Worm (Caenorhabditis elegans): ENCODE data around the gene cex-1.

cex-1 gene

ce11 chrII:5447381-5447780 lies at the start of gene cex-1:
TSS of gene cex-1 (plus strand) at chrII:5447681.
- TF ChIP-seq nhr-12 (tag; optimal IDR thresholded peaks at IDR 0.05) = no peak
- no peak for TF ChIP-seq mls-2 (tag; optimal IDR thresholded peaks at IDR 0.05)
- no peak for TF ChIP-seq snpc-4 (tag; optimal IDR thresholded peaks at IDR 0.05)
- no peak for TF ChIP-seq unc-62 (GFP tag; optimal IDR thresholded peaks at IDR 0.05)
- TF ChIP-seq flh-1 (GFP tag; optimal IDR thresholded peaks at IDR 0.05) = no peak
- TF ChIP-seq elt-1 (tag; optimal IDR thresholded peaks at IDR 0.05; ENCODE audit: borderline replicate concordance, insufficient read depth) = no peak
- TF ChIP-seq drap-1 (GFP tag; optimal IDR thresholded peaks at IDR 0.05) = no peak
- TF ChIP-seq ces-1 (GFP tag; optimal IDR thresholded peaks at IDR 0.05) = no peak
- TF ChIP-seq ztf-11 (tag; optimal IDR thresholded peaks at IDR 0.05) = no peak

DNA sequence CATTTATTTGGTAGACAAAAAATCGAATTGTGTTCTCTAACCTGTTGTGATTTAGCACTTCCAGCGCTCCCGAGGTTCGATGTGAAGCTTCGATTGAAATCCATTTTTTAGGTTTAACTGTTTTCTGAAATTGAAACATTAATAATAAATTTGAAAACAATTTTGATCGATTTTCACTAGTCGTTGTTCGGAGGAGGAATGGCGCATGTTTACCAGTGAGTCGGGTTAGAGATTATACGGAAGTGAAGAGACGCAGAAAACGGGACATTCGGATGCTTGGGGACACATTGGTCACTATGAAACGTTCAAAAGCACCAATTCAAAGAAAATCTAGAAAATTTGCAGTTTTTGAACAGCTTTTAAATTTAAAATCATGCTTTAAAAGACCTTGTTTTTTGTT lies 48.7 kb upstream of the cex-1 start, which contains the start of gene fbxl-3:
TSS of gene fbxl-3 (minus strand) at position 124 of the 400 bp plus-strand sequence.
- TF ChIP-seq nhr-237 (tag; optimal IDR thresholded peaks at IDR 0.05) (no peak), pha-4 (tag; optimal IDR thresholded peaks at IDR 0.05) (peak; percentile 65), ces-1 (GFP tag; optimal IDR thresholded peaks at IDR 0.05) (no peak)

ce11 chrII:5399201-5399600 lies 48.3 kb upstream of the cex-1 start, which contains the start of gene mog-5:
TSS of gene mog-5 (plus strand) at chrII:5399538.
- peak; percentile 40 for TF ChIP-seq drap-1 (GFP tag; optimal IDR thresholded peaks at IDR 0.05)
- no peak for TF ChIP-seq elt-3 (tag; optimal IDR thresholded peaks at IDR 0.05)
- no peak for TF ChIP-seq lin-32 (GFP tag; optimal IDR thresholded peaks at IDR 0.05)
- no peak for TF ChIP-seq ztf-11 (tag; optimal IDR thresholded peaks at IDR 0.05)
- TF ChIP-seq cnd-1 (tag; optimal IDR thresholded peaks at IDR 0.05) = no peak
- no peak for TF ChIP-seq snpc-4 (tag; optimal IDR thresholded peaks at IDR 0.05)
- peak; percentile 8 for TF ChIP-seq nhr-237 (tag; optimal IDR thresholded peaks at IDR 0.05)
- TF ChIP-seq lin-13 (tag; optimal IDR thresholded peaks at IDR 0.05) = no peak
- TF ChIP-seq mls-2 (tag; optimal IDR thresholded peaks at IDR 0.05) = no peak
- TF ChIP-seq pha-4 (tag; optimal IDR thresholded peaks at IDR 0.05) = no peak
- TF ChIP-seq ceh-43 (GFP tag; optimal IDR thresholded peaks at IDR 0.05) = peak; percentile 86
- no peak for TF ChIP-seq nhr-2 (tag; optimal IDR thresholded peaks at IDR 0.05)
- no peak for TF ChIP-seq tbx-8 (GFP tag; optimal IDR thresholded peaks at IDR 0.05)
- TF ChIP-seq mab-5 (tag; optimal IDR thresholded peaks at IDR 0.05) = no peak
- TF ChIP-seq hlh-1 (tag; optimal IDR thresholded peaks at IDR 0.05) = peak; percentile 52
- TF ChIP-seq nhr-12 (tag; optimal IDR thresholded peaks at IDR 0.05) = no peak
- TF ChIP-seq unc-120 (tag; optimal IDR thresholded peaks at IDR 0.05; ENCODE audit: poor library complexity, severe bottlenecking) = no peak
- TF ChIP-seq unc-39 (tag; optimal IDR thresholded peaks at IDR 0.05) = no peak
- TF ChIP-seq ceh-83 (GFP tag; optimal IDR thresholded peaks at IDR 0.05) = no peak
- no peak for TF ChIP-seq ceh-39 (tag; optimal IDR thresholded peaks at IDR 0.05)
- no peak for TF ChIP-seq nhr-76 (tag; optimal IDR thresholded peaks at IDR 0.05)
- peak; percentile 16 for TF ChIP-seq sem-2 (GFP tag; optimal IDR thresholded peaks at IDR 0.05)
- TF ChIP-seq elt-1 (tag; optimal IDR thresholded peaks at IDR 0.05; ENCODE audit: borderline replicate concordance, insufficient read depth) = no peak
- peak; percentile 33 for TF ChIP-seq mep-1 (tag; optimal IDR thresholded peaks at IDR 0.05)
- TF ChIP-seq bed-3 (GFP tag; optimal IDR thresholded peaks at IDR 0.05) = peak; percentile 40
- TF ChIP-seq nhr-28 (tag; optimal IDR thresholded peaks at IDR 0.05) = no peak
- peak; percentile 74 for TF ChIP-seq ces-1 (GFP tag; optimal IDR thresholded peaks at IDR 0.05)
- TF ChIP-seq blmp-1 (tag; optimal IDR thresholded peaks at IDR 0.05) = peak; percentile 18
- no peak for TF ChIP-seq flh-1 (GFP tag; optimal IDR thresholded peaks at IDR 0.05)
- TF ChIP-seq M03D4.4 (tag; optimal IDR thresholded peaks at IDR 0.05) = peak; percentile 74
- peak; percentile 58 for TF ChIP-seq ham-2 (GFP tag; optimal IDR thresholded peaks at IDR 0.05)
- peak; percentile 15 for TF ChIP-seq lsy-2 (tag; optimal IDR thresholded peaks at IDR 0.05)
- no peak for TF ChIP-seq zip-8 (tag; optimal IDR thresholded peaks at IDR 0.05)
- no peak for TF ChIP-seq sptf-1 (tag; optimal IDR thresholded peaks at IDR 0.05)
- no peak for TF ChIP-seq unc-62 (GFP tag; optimal IDR thresholded peaks at IDR 0.05)

DNA sequence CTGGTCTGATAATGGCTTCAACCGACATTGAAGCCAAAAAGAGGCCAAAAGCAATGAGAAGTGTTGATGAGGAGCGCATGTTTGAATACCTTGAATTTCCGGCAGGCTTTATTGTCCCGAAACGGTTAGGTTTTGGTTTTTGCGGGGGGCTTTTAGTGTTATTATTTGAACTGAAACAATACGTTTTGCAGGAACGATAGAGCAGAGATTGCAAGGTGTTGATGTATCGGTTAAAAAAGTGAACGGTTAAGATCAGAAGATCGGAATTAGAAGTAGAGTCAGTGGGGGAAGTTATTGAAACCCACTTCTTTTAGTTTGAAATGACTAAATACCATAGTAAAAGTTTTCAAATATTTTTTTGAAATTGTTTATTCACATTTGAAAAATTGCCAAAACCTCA lies 39.9 kb upstream of the cex-1 start, which contains the start of gene clec-141:
TSS of gene clec-141 (minus strand) at position 101 of the 400 bp plus-strand sequence.
- TF ChIP-seq elt-3 (tag; optimal IDR thresholded peaks at IDR 0.05) (no peak), nhr-2 (tag; optimal IDR thresholded peaks at IDR 0.05) (no peak), mab-5 (tag; optimal IDR thresholded peaks at IDR 0.05) (no peak), drap-1 (GFP tag; optimal IDR thresholded peaks at IDR 0.05) (no peak), nhr-76 (tag; optimal IDR thresholded peaks at IDR 0.05) (no peak), nhr-12 (tag; optimal IDR thresholded peaks at IDR 0.05) (no peak), mls-2 (tag; optimal IDR thresholded peaks at IDR 0.05) (no peak), tbx-8 (GFP tag; optimal IDR thresholded peaks at IDR 0.05) (no peak), cnd-1 (tag; optimal IDR thresholded peaks at IDR 0.05) (no peak), ztf-11 (tag; optimal IDR thresholded peaks at IDR 0.05) (no peak), sem-2 (GFP tag; optimal IDR thresholded peaks at IDR 0.05) (no peak), pha-4 (tag; optimal IDR thresholded peaks at IDR 0.05) (no peak), blmp-1 (tag; optimal IDR thresholded peaks at IDR 0.05) (no peak), lsy-2 (tag; optimal IDR thresholded peaks at IDR 0.05) (no peak), nhr-28 (tag; optimal IDR thresholded peaks at IDR 0.05) (no peak), unc-62 (GFP tag; optimal IDR thresholded peaks at IDR 0.05) (no peak), sptf-1 (tag; optimal IDR thresholded peaks at IDR 0.05) (no peak), ham-2 (GFP tag; optimal IDR thresholded peaks at IDR 0.05) (no peak), ceh-83 (GFP tag; optimal IDR thresholded peaks at IDR 0.05) (no peak), unc-120 (tag; optimal IDR thresholded peaks at IDR 0.05; ENCODE audit: poor library complexity, severe bottlenecking) (no peak)
